Worm (Caenorhabditis elegans) whole organism, L2 larva: Measurements from ENCODE around the gene Y102A11A.2.

Source experiments
- C34F6.9 ChIP-seq: fragments of 150-350 bp; optimal IDR thresholded peaks from 2 replicates; lab custom pipeline; 2014; ENCODE audit warnings: missing biosample characterization, missing genetic modification characterization
- R02D3.7 ChIP-seq: fragments of 150-350 bp; optimal IDR thresholded peaks from 2 replicates; lab custom pipeline; 2014; ENCODE audit warnings: missing biosample characterization, missing genetic modification characterization
- blmp-1 ChIP-seq: sonication (generic microtip); optimal IDR thresholded peaks from 2 replicates; lab custom pipeline; 2017; ENCODE audit warnings: missing genetic modification characterization, mild to moderate bottlenecking, missing compliant biosample characterization, antibody characterized with exemption, moderate library complexity; ENCODE audit not compliant: insufficient read depth
- dmd-4 ChIP-seq: sonication (generic microtip); optimal IDR thresholded peaks from 2 replicates; lab custom pipeline; 2017; ENCODE audit warnings: missing biosample characterization, missing genetic modification characterization
- elt-1 ChIP-seq: fragments of 150-350 bp; optimal IDR thresholded peaks from 2 replicates; lab custom pipeline; 2014; ENCODE audit warnings: missing biosample characterization, missing genetic modification characterization
- elt-3 ChIP-seq: sonication (generic microtip); optimal IDR thresholded peaks from 2 replicates; lab custom pipeline; 2017; ENCODE audit warnings: missing biosample characterization, missing genetic modification characterization
- fos-1 ChIP-seq: fragments of 150-350 bp; optimal IDR thresholded peaks from 2 replicates; lab custom pipeline; 2014; ENCODE audit warnings: missing biosample characterization, missing genetic modification characterization
- gmeb-1 ChIP-seq: fragments of 150-350 bp; optimal IDR thresholded peaks from 2 replicates; lab custom pipeline; 2014; ENCODE audit warnings: missing biosample characterization, missing genetic modification characterization
- lin-11 ChIP-seq: fragments of 150-350 bp; sonication (generic microtip); optimal IDR thresholded peaks from 2 replicates; lab custom pipeline; 2014; ENCODE audit warnings: missing biosample characterization, missing genetic modification characterization, inconsistent platforms, mixed read lengths
- lin-39 ChIP-seq: fragments of 150-350 bp; optimal IDR thresholded peaks from 2 replicates; lab custom pipeline; 2014; ENCODE audit warnings: missing biosample characterization, missing genetic modification reagents, missing genetic modification characterization
- mab-5 ChIP-seq: fragments of 150-350 bp; optimal IDR thresholded peaks from 2 replicates; lab custom pipeline; 2014; ENCODE audit warnings: missing biosample characterization, missing genetic modification characterization
- mbf-1 ChIP-seq: sonication (generic microtip); optimal IDR thresholded peaks from 2 replicates; lab custom pipeline; 2017; ENCODE audit warnings: missing biosample characterization, missing genetic modification characterization
- nhr-10 ChIP-seq: sonication (generic microtip); optimal IDR thresholded peaks from 2 replicates; lab custom pipeline; 2017; ENCODE audit warnings: missing biosample characterization, missing genetic modification characterization
- nhr-11 ChIP-seq: fragments of 150-350 bp; optimal IDR thresholded peaks from 2 replicates; lab custom pipeline; 2014; ENCODE audit warnings: missing biosample characterization, missing genetic modification characterization
- nhr-12 ChIP-seq: fragments of 150-350 bp; optimal IDR thresholded peaks from 2 replicates; lab custom pipeline; 2014; ENCODE audit warnings: missing biosample characterization, missing genetic modification characterization
- nhr-23 ChIP-seq: fragments of 150-350 bp; optimal IDR thresholded peaks from 2 replicates; lab custom pipeline; 2014; ENCODE audit warnings: missing biosample characterization, missing genetic modification reagents, missing genetic modification characterization
- nhr-25 ChIP-seq: fragments of 150-350 bp; sonication (generic microtip); optimal IDR thresholded peaks from 3 replicates; lab custom pipeline; 2014; ENCODE audit warnings: missing biosample characterization, missing genetic modification characterization
- sem-4 ChIP-seq: fragments of 150-350 bp; optimal IDR thresholded peaks from 2 replicates; lab custom pipeline; 2014; ENCODE audit warnings: missing biosample characterization, missing genetic modification reagents, missing genetic modification characterization
- skn-1 ChIP-seq: sonication (generic microtip); optimal IDR thresholded peaks from 2 replicates; lab custom pipeline; 2017; ENCODE audit warnings: missing biosample characterization, missing genetic modification characterization
- sma-3 ChIP-seq: sonication (generic microtip); optimal IDR thresholded peaks from 2 replicates; lab custom pipeline; 2016; ENCODE audit warnings: missing genetic modification reagents, missing genetic modification characterization, missing compliant biosample characterization
- sma-9 ChIP-seq, 2 experiments: fragments of 150-350 bp in 1 of 2; sonication (generic microtip) in 1 of 2; optimal IDR thresholded peaks; 2 replicates each; lab custom pipeline; 2014 to 2016; ENCODE audit warnings: missing genetic modification characterization in 2 of 2, mild to moderate bottlenecking in 1 of 2, missing biosample characterization in 1 of 2, missing compliant biosample characterization in 1 of 2, missing genetic modification reagents in 1 of 2, moderate library complexity in 1 of 2
- snpc-4 ChIP-seq: fragments of 150-350 bp; optimal IDR thresholded peaks from 2 replicates; lab custom pipeline; 2014; ENCODE audit warnings: missing biosample characterization, missing genetic modification characterization
- unc-39 ChIP-seq: fragments of 150-350 bp; optimal IDR thresholded peaks from 2 replicates; lab custom pipeline; 2014; ENCODE audit warnings: missing biosample characterization, missing genetic modification characterization
- unc-55 ChIP-seq: fragments of 150-350 bp; sonication (generic microtip); optimal IDR thresholded peaks from 3 replicates; lab custom pipeline; 2014; ENCODE audit warnings: missing biosample characterization, missing genetic modification reagents, missing genetic modification characterization
- unc-62 ChIP-seq: fragments of 150-350 bp; optimal IDR thresholded peaks from 2 replicates; lab custom pipeline; 2014; ENCODE audit warnings: missing biosample characterization, missing genetic modification reagents, missing genetic modification characterization
- zag-1 ChIP-seq: fragments of 150-350 bp; optimal IDR thresholded peaks from 2 replicates; lab custom pipeline; 2014; ENCODE audit warnings: missing biosample characterization, missing genetic modification characterization
- ztf-1 ChIP-seq: fragments of 200-800 bp; sonication (Bioruptor generic); conservative IDR thresholded peaks from 2 replicates; pipeline ENCODE4 v1.3.6; 2022; ENCODE audit warnings: missing genetic modification characterization, missing compliant biosample characterization
- ztf-11 ChIP-seq: sonication (generic microtip); optimal IDR thresholded peaks from 2 replicates; lab custom pipeline; 2017; ENCODE audit warnings: missing biosample characterization, missing genetic modification characterization

The Y102A11A.2 gene

DNA sequence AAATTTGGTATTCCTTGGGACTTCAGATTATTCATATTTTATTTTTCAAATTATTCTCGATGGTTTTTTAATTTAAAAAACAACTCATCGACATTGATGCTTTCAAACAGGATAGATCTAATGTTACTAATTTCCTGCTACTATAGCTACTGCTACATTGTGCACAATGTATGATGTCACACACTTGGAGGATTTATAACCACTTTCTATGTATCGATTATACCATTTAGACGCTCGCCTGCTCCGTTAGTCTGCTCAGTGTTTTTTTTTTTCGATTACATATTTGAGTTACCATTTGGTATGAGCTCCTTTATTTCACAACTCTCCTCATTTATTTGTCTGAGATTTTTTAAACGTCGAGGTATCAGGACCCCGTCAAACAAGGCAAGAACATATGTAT is 36.0 kb upstream of the Y102A11A.2 start, which contains the start of gene Y40A1A.2:
Gene Y40A1A.2 (plus strand): TSS at position 301 of the 400 bp plus-strand sequence.
- TF ChIP-seq nhr-23: no peak
- TF ChIP-seq nhr-11 (tag; lab: Kevin White, UChicago): no peak
- no peak for TF ChIP-seq nhr-10 (tag; lab: Kevin White, UChicago)
- no peak for TF ChIP-seq R02D3.7
- TF ChIP-seq blmp-1 (tag; lab: Kevin White, UChicago): no peak
- no peak for TF ChIP-seq elt-1
- no peak for TF ChIP-seq nhr-12 (tag; lab: Kevin White, UChicago)
- no peak for TF ChIP-seq zag-1
- TF ChIP-seq skn-1: no peak
- no peak for TF ChIP-seq ztf-1
- no peak for TF ChIP-seq ztf-11 (tag; lab: Kevin White, UChicago)
- no peak for TF ChIP-seq nhr-25 (tag; lab: Kevin White, UChicago)

DNA sequence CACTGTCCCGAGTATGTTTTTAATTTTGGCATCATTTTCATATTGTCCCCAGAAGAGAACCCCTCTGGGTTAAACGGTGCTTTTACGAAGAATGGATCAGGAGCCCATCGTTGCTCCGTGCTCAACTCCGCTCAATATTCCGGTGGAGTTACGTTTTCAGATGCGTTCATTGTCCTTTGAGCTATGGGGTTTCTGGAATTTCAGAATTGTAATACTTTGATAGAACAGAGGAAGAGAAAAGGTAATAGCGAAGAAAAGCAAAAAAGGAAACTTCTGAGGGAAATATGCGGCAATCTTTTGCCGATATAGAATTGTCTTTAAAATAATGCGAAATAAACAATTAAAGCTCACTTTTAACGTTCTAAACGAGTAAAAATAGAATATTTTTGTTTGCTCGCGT is 28.5 kb upstream of the Y102A11A.2 start, which contains the start of gene Y40A1A.3:
Gene Y40A1A.3 (minus strand): TSS at position 101 of the 400 bp plus-strand sequence.
- TF ChIP-seq ztf-11 (tag; lab: Kevin White, UChicago) (no peak), sem-4 (tag; lab: Kevin White, UChicago) (no peak), mab-5 (tag; lab: Kevin White, UChicago) (no peak), nhr-10 (tag; lab: Kevin White, UChicago) (no peak)

DNA sequence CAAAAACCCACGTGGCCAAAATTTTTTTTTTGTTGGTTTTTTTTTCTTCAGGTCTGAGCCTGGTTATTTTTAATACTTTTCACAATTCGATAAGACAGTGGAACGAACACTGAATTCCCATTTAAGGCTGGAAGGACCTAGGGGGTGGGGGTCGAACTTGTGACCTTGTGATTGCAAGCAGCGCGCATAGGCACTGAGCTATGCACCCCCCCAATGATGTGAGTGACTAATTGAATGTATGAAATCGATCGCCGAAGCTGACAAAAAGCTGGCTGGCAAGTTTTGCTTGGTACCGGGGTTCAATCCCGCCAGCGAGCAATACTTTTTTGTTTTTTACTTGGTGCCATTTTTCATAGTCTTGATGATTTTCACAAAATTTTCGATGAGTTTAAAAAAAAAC is 27.6 kb upstream of the Y102A11A.2 start:
- TF ChIP-seq unc-55 (GFP tag; lab: Kevin White, UChicago) (no peak), gmeb-1 (tag; lab: Kevin White, UChicago) (no peak), nhr-12 (tag; lab: Kevin White, UChicago) (no peak), C34F6.9 (tag; lab: Kevin White, UChicago) (no peak), R02D3.7 (no peak)

DNA sequence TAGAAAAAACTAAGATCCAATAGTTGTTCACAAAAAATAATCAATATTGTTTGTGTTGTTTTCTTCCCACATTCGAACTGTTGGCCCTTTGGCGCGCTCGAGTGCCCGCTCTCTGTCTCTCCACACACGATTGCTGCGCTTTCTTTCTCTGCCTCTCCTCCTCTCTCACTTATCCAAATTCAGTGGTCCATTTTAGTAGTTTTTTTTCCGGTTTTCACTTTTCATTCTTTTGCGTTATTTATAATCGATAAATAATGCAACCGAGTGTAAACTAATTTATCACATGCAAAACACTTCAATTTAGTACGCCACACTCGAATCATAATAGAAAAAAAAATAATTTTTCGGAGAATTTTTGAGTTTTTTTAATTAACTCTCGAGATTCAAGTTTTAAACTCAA is 25.9 kb upstream of the Y102A11A.2 start:
- no peak for TF ChIP-seq ztf-1
- no peak for TF ChIP-seq elt-3 (tag; lab: Kevin White, UChicago)
- no peak for TF ChIP-seq nhr-10 (tag; lab: Kevin White, UChicago)
- no peak for TF ChIP-seq gmeb-1 (tag; lab: Kevin White, UChicago)
- no peak for TF ChIP-seq mbf-1 (tag; lab: Kevin White, UChicago)
- no peak for TF ChIP-seq snpc-4

DNA sequence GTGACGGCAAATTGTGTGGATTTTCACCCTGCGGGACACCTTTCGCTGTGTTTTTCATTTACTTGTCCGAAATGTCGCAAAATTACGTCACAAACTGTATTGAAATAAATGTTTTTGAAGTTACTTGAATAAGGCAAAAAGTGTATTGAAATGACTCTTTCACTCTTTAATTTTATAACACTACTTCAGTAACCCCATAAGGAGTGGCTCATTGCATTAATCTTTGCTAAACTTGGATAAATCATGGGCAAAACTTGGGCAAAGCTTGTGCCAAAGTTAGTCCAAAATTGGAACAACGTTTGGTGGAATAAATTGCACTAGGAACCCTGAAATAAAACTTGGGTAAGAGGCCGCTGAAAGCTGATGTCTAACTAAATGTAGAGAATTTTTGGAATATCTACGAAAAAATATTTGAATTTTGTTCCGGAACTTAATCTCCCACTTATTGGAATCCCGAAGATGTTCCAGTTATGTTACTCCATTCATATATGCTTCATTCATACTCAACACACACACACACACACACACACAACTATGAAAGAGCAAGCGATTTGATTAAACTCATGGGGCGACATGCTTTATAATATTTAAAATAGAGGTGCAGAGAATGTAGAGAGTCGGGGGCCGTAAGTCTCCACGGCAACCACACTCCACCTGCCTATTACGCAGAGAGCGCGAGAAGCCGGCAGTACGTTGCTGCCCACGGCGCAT is 13.8 kb upstream of the Y102A11A.2 start, which contains the start of gene Y102A11A.9:
Gene Y102A11A.9 (plus strand): TSS at position 661 of the 711 bp plus-strand sequence.
- peak; percentile 6 for TF ChIP-seq lin-11 (tag; lab: Kevin White, UChicago)
- TF ChIP-seq lin-39 (tag; lab: Kevin White, UChicago): no peak
- TF ChIP-seq, all 48 proteins: peak for 1

DNA sequence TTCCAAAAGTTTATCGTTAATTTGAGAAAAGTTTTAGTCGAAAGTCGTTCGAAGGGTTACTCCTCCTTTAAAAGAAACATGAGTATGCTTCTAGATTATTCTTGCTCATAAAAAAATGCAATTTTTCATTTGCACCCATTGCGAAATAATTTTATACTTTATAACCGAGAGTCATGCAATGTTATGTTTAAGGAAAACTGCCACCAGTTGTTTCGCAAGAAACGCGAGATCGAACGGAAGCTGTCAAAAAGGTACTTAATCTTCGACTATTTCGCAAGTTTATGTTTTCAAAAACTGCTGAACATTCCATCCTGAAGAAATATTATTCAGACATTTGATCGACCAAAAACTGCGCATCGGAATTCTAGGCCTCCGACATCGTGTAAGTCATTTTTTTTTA is 12.5 kb upstream of the Y102A11A.2 start:
- TF ChIP-seq unc-39 (tag; lab: Kevin White, UChicago) (no peak), unc-55 (GFP tag; lab: Kevin White, UChicago) (peak; percentile 60), dmd-4 (no peak), sma-3 (GFP tag; lab: Kevin White, UChicago) (no peak), nhr-25 (tag; lab: Kevin White, UChicago) (no peak)

DNA sequence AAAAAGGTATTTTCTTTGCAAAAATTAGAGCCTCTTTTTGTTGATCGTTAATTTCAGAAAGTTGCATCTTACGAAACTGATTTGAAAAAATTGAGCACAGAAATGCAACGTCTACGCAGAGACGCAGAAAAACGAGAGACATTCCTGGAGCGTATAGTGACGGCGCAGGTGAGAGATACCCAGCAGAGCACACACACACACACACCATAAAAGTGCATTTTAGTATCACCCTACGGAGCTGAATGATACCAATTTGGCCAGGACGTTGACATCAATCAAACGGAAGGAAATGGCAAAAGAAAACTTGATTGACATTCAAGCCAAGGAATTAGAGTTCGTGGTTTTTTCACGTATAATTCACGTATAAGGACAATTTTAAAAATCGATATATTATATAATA is 11.9 kb upstream of the Y102A11A.2 start:
- TF ChIP-seq fos-1 (tag; lab: Kevin White, UChicago) (peak; percentile 83), sma-9 (GFP tag; optimal IDR thresholded peaks at IDR 0.05; lab: Kevin White, UChicago) (peak; percentile 27), sma-9 (tag; optimal IDR thresholded peaks at IDR 0.05; lab: Kevin White, UChicago) (no peak), unc-62 (GFP tag; lab: Kevin White, UChicago) (no peak)
